Fruit fly (Drosophila melanogaster) whole organism, adult: ENCODE data around the gene Ets21C.

ENCODE experiments used
- CG11617 ChIP-seq: fragments of 200-800 bp; sonication (Bioruptor generic); optimal IDR thresholded peaks from 2 replicates; lab custom pipeline; 2017; ENCODE audit warnings: mild to moderate bottlenecking, missing biosample characterization, missing genetic modification reagents, missing genetic modification characterization
- CG12768 ChIP-seq: fragments of 200-800 bp; sonication (Bioruptor generic); optimal IDR thresholded peaks from 2 replicates; lab custom pipeline; 2017; ENCODE audit warnings: missing biosample characterization, missing genetic modification characterization, mild to moderate bottlenecking, moderate library complexity, missing genetic modification reagents
- CG14711 ChIP-seq: fragments of 200-800 bp; sonication (Bioruptor generic); optimal IDR thresholded peaks from 2 replicates; lab custom pipeline; 2018; ENCODE audit warnings: missing biosample characterization, mild to moderate bottlenecking, missing genetic modification characterization, moderate library complexity
- CG1620 ChIP-seq: fragments of 200-800 bp; sonication (Bioruptor generic); optimal IDR thresholded peaks from 2 replicates; lab custom pipeline; 2016; ENCODE audit warnings: missing biosample characterization, missing genetic modification characterization
- CG33017 ChIP-seq: fragments of 200-800 bp; sonication (Bioruptor generic); optimal IDR thresholded peaks from 2 replicates; lab custom pipeline; 2018; ENCODE audit warnings: missing biosample characterization, mild to moderate bottlenecking, missing genetic modification characterization, moderate library complexity
- CG5204 ChIP-seq: fragments of 200-800 bp; sonication (Bioruptor generic); optimal IDR thresholded peaks from 2 replicates; lab custom pipeline; 2016; ENCODE audit warnings: missing biosample characterization, missing genetic modification characterization
- CG7045 ChIP-seq: fragments of 200-800 bp; sonication (Bioruptor generic); optimal IDR thresholded peaks from 2 replicates; lab custom pipeline; 2017; ENCODE audit warnings: missing biosample characterization, mild to moderate bottlenecking, missing genetic modification characterization
- CG7101 ChIP-seq: fragments of 200-800 bp; sonication (Bioruptor generic); optimal IDR thresholded peaks from 2 replicates; lab custom pipeline; 2018; ENCODE audit warnings: missing biosample characterization, mild to moderate bottlenecking, missing genetic modification characterization, moderate library complexity
- Clk ChIP-seq: fragments of 200-800 bp; sonication (Bioruptor generic); optimal IDR thresholded peaks from 2 replicates; lab custom pipeline; 2017; ENCODE audit warnings: missing biosample characterization, missing genetic modification characterization
- Crg-1 ChIP-seq: fragments of 200-800 bp; sonication (Bioruptor generic); optimal IDR thresholded peaks from 2 replicates; lab custom pipeline; 2016; ENCODE audit warnings: missing biosample characterization, missing genetic modification characterization
- Hr96 ChIP-seq: fragments of 200-800 bp; sonication (Bioruptor generic); optimal IDR thresholded peaks from 2 replicates; lab custom pipeline; 2016; ENCODE audit warnings: missing biosample characterization, missing genetic modification characterization
- Mnt ChIP-seq: fragments of 200-800 bp; sonication (Bioruptor generic); optimal IDR thresholded peaks from 2 replicates; lab custom pipeline; 2016; ENCODE audit warnings: missing biosample characterization, mild to moderate bottlenecking, missing genetic modification characterization
- bab1 ChIP-seq: fragments of 200-800 bp; sonication (Bioruptor generic); optimal IDR thresholded peaks from 3 replicates; lab custom pipeline; 2019; ENCODE audit warnings: missing biosample characterization, mild to moderate bottlenecking, missing genetic modification characterization, moderate library complexity
- cic ChIP-seq: fragments of 200-800 bp; sonication (Bioruptor generic); optimal IDR thresholded peaks from 2 replicates; lab custom pipeline; 2017; ENCODE audit warnings: missing biosample characterization, mild to moderate bottlenecking, missing genetic modification characterization, moderate library complexity
- cnc ChIP-seq, 2 experiments: fragments of >200 bp; optimal IDR thresholded peaks; 2 replicates each; lab custom pipeline; 2017
- kay ChIP-seq: fragments of 200-800 bp; sonication (Bioruptor generic); peaks from one replicate; lab custom pipeline; 2016; ENCODE audit warnings: missing biosample characterization, missing genetic modification characterization, borderline replicate concordance
- ovo ChIP-seq: fragments of 200-800 bp; sonication (Bioruptor generic); optimal IDR thresholded peaks from 2 replicates; lab custom pipeline; 2016; ENCODE audit warnings: missing biosample characterization, missing genetic modification characterization
- pad ChIP-seq: fragments of 200-800 bp; sonication (Bioruptor generic); optimal IDR thresholded peaks from 3 replicates; lab custom pipeline; 2017; ENCODE audit warnings: missing biosample characterization, missing genetic modification characterization, mild to moderate bottlenecking, moderate library complexity, missing genetic modification reagents
- tj ChIP-seq: fragments of 200-800 bp; sonication (Bioruptor generic); optimal IDR thresholded peaks from 3 replicates; lab custom pipeline; 2017; ENCODE audit warnings: missing biosample characterization, mild to moderate bottlenecking, missing genetic modification characterization, moderate library complexity
- toe ChIP-seq: fragments of 200-800 bp; sonication (Bioruptor generic); optimal IDR thresholded peaks from 2 replicates; lab custom pipeline; 2016; ENCODE audit warnings: missing biosample characterization, missing genetic modification characterization

Gene Ets21C

DNA sequence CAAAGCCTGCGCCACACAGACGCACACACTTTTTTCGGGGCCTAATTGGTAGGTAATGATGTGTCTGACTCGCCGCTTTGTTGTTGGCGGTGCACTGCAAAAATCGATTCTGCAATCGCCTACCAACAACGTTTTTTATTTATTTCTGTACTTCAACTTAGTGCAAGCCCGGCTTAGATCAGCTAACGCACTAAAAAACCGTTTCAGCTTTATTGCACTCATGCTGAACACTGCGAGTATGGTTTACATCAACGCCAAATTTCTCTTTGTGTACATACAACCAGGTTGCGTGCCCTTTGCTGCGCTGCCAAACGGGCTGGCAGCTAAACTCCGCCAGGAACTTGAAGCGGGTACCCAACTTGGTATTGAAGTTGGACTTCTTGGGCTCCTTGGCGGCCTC lies 22.5 kb downstream of the Ets21C start:
- no peak for TF ChIP-seq pad (GFP tag; lab: Kevin White, UChicago)

DNA sequence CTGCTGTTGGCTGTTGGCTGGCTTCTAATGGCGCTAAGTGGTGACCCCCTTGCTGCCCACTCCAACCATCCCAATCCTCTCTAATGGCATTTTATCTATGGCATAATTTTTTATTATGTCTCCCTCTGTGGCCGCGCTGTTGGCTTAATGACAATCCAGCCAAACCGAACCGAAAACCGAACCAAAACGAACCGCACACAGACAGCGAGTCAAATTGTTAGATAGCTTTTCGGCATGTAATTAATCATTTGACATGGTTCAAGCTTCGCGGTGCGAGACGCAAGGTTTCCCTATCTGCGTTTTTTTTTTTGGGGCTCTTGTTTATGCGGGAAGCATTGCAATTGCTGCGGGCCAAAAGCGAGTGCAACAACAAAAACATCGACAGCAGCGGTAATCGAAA lies 25.0 kb downstream of the Ets21C start:
- TF ChIP-seq cic (GFP tag; lab: Kevin White, UChicago) (no peak), CG1620 (no peak), Mnt (GFP tag; lab: Kevin White, UChicago) (no peak), CG7101 (tag; lab: Kevin White, UChicago) (no peak), CG14711 (no peak), CG5204 (no peak)

DNA sequence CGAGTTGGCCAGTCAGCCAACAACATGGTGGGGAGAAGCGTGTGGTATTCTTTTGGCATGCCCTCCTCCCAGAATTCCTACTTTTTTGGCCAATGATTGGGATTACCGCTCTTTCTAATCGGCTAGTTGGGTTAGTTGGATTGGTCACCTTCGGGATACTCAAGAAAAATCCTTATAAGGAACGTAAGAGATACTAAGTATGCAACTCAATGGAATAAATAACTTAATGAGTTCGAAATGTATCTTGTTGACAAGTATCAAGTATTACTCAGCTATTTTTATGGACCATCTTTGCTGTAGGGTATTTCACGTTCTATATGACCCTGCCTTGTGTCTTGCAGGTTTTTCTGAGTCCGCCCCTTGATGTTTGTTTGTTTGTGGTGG lies 25.8 kb downstream of the Ets21C start:
- TF ChIP-seq pad (GFP tag; lab: Kevin White, UChicago) (no peak), Hr96 (GFP tag; lab: Kevin White, UChicago) (no peak), CG11617 (no peak), tj (GFP tag; lab: Kevin White, UChicago) (no peak), cic (GFP tag; lab: Kevin White, UChicago) (no peak), Clk (GFP tag; lab: Kevin White, UChicago) (no peak)

DNA sequence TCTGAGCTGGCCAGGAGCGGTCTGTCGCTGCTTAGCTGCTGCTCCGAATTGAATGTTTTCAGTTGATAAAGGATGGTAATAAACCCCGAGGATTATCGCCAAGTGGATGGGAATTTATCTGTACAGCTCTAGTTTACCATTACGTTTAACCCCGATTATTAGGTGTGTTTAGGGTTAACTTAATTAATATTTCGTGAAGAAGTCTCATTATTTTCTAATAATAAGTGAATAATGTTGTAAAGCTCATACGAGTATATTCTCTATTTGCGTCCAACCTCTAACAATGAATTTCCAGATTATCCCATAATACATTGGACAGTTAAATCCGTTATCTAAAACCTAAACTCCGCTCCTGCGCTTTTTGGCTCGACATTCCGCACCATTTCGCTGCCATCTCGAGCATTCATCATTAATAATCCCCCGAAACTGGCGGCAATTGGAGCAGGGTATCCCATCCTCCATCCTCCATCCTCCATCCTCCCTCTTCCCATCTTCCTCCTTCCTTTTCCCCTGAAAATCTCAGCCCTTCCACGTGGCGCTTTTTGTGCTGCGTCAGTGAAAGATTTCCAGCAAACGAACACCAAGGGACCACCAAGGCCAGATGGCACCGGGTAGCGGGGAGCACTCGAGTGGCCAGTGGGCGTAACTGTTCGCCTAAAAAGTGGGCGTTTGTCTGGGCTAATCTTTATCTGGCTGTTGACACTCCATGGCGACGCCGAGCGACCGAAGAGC lies 26.4 kb downstream of the Ets21C start:
- TF ChIP-seq CG11617 (no peak), CG7045 (GFP tag; lab: Kevin White, UChicago) (no peak), ovo (GFP tag; lab: Kevin White, UChicago) (no peak), CG12768 (GFP tag; lab: Kevin White, UChicago) (no peak), Hr96 (GFP tag; lab: Kevin White, UChicago) (peak; percentile 15), CG33017 (tag; lab: Kevin White, UChicago) (no peak), CG7101 (tag; lab: Kevin White, UChicago) (no peak), kay (GFP tag; lab: Kevin White, UChicago) (no peak), cic (GFP tag; lab: Kevin White, UChicago) (no peak), Crg-1 (GFP tag; lab: Kevin White, UChicago) (no peak), CG14711 (no peak), CG1620 (no peak), Mnt (GFP tag; lab: Kevin White, UChicago) (no peak), toe (GFP tag; lab: Kevin White, UChicago) (no peak), pad (GFP tag; lab: Kevin White, UChicago) (no peak), CG5204 (no peak), tj (GFP tag; lab: Kevin White, UChicago) (peak; percentile 79)

DNA sequence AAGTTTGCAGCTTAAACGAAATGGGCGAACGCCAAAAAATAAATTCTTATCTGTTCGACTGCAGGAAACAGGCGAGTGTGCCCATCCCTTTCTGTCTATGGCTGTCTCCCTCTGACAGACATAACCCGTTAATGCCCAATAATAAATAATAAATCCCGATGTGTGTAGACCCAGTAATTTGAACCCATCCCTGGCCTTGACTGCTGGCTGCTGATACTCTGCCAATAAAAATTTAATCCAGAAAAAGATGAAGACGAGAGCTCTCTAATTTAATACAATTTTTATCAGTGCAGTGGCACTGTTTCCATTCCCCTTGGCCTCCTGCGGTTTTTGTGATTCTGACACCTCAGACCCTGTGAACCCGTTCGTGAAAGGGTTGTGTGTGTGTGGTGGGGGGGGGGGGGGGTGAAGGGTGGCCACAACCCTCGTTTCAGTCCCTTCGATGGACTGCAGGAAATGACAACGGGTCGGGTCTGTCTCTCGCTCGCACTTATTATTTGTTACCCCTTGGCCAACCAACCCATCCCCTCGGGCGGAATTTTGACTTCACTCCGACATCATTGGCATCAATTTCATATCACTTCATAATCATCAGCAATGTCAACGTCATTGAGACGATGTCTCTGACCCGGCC lies 27.1 kb downstream of the Ets21C start:
- no peak for TF ChIP-seq CG1620
- no peak for TF ChIP-seq cnc (optimal IDR thresholded peaks at IDR 0.05; lab: Kevin White, UChicago)
- no peak for TF ChIP-seq CG5204
- TF ChIP-seq CG14711, result no peak
- no peak for TF ChIP-seq Crg-1 (GFP tag; lab: Kevin White, UChicago)
- TF ChIP-seq cic (GFP tag; lab: Kevin White, UChicago), result no peak
- no peak for TF ChIP-seq CG12768 (GFP tag; lab: Kevin White, UChicago)
- TF ChIP-seq CG7101 (tag; lab: Kevin White, UChicago), result no peak
- no peak for TF ChIP-seq bab1 (GFP tag; lab: Kevin White, UChicago)
- no peak for TF ChIP-seq Hr96 (GFP tag; lab: Kevin White, UChicago)
- TF ChIP-seq CG33017 (tag; lab: Kevin White, UChicago), result no peak
- no peak for TF ChIP-seq tj (GFP tag; lab: Kevin White, UChicago)
- no peak for TF ChIP-seq CG11617
- no peak for TF ChIP-seq Mnt (GFP tag; lab: Kevin White, UChicago)
- TF ChIP-seq pad (GFP tag; lab: Kevin White, UChicago), result no peak
- TF ChIP-seq kay (GFP tag; lab: Kevin White, UChicago), result no peak
- TF ChIP-seq ovo (GFP tag; lab: Kevin White, UChicago), result no peak
- TF ChIP-seq toe (GFP tag; lab: Kevin White, UChicago), result no peak
- TF ChIP-seq Clk (GFP tag; lab: Kevin White, UChicago), result no peak
- no peak for TF ChIP-seq CG7045 (GFP tag; lab: Kevin White, UChicago)

DNA sequence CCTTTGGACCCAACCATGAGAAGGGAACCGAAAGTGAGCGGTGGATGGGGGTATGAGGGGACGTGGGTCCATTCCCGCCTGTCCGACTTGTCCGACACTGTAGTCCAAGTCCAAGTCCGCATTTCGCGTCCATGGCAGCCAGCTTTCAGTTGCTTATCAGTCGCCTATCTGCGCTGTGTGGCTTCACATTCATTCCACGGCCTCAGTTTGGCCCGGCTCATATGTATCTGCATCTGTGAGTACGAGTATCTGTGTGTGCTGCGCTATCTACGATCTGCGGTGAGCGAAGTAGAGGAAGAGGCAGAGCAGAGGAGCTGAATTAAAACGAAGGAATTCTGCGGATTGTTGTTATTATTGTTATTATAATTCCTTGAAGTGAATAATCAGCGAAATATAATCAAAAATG lies 28.2 kb downstream of the Ets21C start:
- TF ChIP-seq tj (GFP tag; lab: Kevin White, UChicago), result peak; percentile 70
- TF ChIP-seq bab1 (GFP tag; lab: Kevin White, UChicago), result no peak
- TF ChIP-seq Clk (GFP tag; lab: Kevin White, UChicago), result no peak
